Worm (Caenorhabditis elegans): Measurements from ENCODE around the gene twk-42.

- no peak for TF ChIP-seq nhr-11 (tag; optimal IDR thresholded peaks at IDR 0.05)
- TF ChIP-seq mdl-1 (tag; optimal IDR thresholded peaks at IDR 0.05): no peak
- no peak for TF ChIP-seq ces-1 (GFP tag; optimal IDR thresholded peaks at IDR 0.05)
- TF ChIP-seq unc-62 (GFP tag; optimal IDR thresholded peaks at IDR 0.05 in 1 of 2): no peak
- no peak for TF ChIP-seq unc-62 (tag; optimal IDR thresholded peaks at IDR 0.05)
- no peak for TF ChIP-seq zip-2 (tag; optimal IDR thresholded peaks at IDR 0.05)
- no peak for TF ChIP-seq unc-39 (tag; optimal IDR thresholded peaks at IDR 0.05)
- TF ChIP-seq fkh-10 (GFP tag; optimal IDR thresholded peaks at IDR 0.05): no peak
- no peak for TF ChIP-seq ama-1 (optimal IDR thresholded peaks at IDR 0.05)
- no peak for TF ChIP-seq php-3 (GFP tag; IDR thresholded peaks at IDR 0.05)
- no peak for TF ChIP-seq nhr-237 (tag; optimal IDR thresholded peaks at IDR 0.05)
- TF ChIP-seq nhr-6 (tag; optimal IDR thresholded peaks at IDR 0.05): no peak
- no peak for TF ChIP-seq aly-2 (tag; optimal IDR thresholded peaks at IDR 0.05)
Observed at ce11 chrV:17707022-17707421, 25.4 kb downstream of the twk-42 start, which contains the start of gene srh-31.

Measured in whole organism, L4 larva.